Worm (Caenorhabditis elegans) whole organism, L2 larva: ENCODE data around the gene T16H12.2.

Source experiments
- F13H6.1 ChIP-seq: sonication (generic microtip); optimal IDR thresholded peaks from 2 replicates; lab custom pipeline; 2016; ENCODE audit warnings: missing genetic modification characterization, missing compliant biosample characterization
- R02D3.7 ChIP-seq: fragments of 150-350 bp; optimal IDR thresholded peaks from 2 replicates; lab custom pipeline; 2014; ENCODE audit warnings: missing biosample characterization, missing genetic modification characterization
- ZK546.5 ChIP-seq: sonication (generic microtip); optimal IDR thresholded peaks from 2 replicates; lab custom pipeline; 2017; ENCODE audit warnings: missing biosample characterization, missing genetic modification characterization
- ama-1 ChIP-seq: fragments of 150-350 bp; optimal IDR thresholded peaks from 2 replicates; lab custom pipeline; 2018; ENCODE audit warnings: inconsistent platforms
- lin-13 ChIP-seq: fragments of 150-350 bp; optimal IDR thresholded peaks from 2 replicates; lab custom pipeline; 2014; ENCODE audit warnings: missing biosample characterization, missing genetic modification reagents, missing genetic modification characterization
- lin-39 ChIP-seq: fragments of 150-350 bp; optimal IDR thresholded peaks from 2 replicates; lab custom pipeline; 2014; ENCODE audit warnings: missing biosample characterization, missing genetic modification reagents, missing genetic modification characterization
- nhr-25 ChIP-seq: fragments of 150-350 bp; sonication (generic microtip); optimal IDR thresholded peaks from 3 replicates; lab custom pipeline; 2014; ENCODE audit warnings: missing biosample characterization, missing genetic modification characterization
- nhr-6 ChIP-seq: fragments of 150-350 bp; optimal IDR thresholded peaks from 2 replicates; lab custom pipeline; 2014; ENCODE audit warnings: missing biosample characterization, missing genetic modification characterization
- nhr-77 ChIP-seq: fragments of 150-350 bp; optimal IDR thresholded peaks from 2 replicates; lab custom pipeline; 2014; ENCODE audit warnings: missing biosample characterization, missing genetic modification characterization
- unc-62 ChIP-seq: fragments of 150-350 bp; optimal IDR thresholded peaks from 2 replicates; lab custom pipeline; 2014; ENCODE audit warnings: missing biosample characterization, missing genetic modification reagents, missing genetic modification characterization

- TF ChIP-seq ZK546.5 (tag; lab: Kevin White, UChicago): no peak
- TF ChIP-seq nhr-77 (tag; lab: Kevin White, UChicago): no peak
- no peak for TF ChIP-seq nhr-6 (tag; lab: Kevin White, UChicago)
- TF ChIP-seq lin-13: no peak
- no peak for TF ChIP-seq F13H6.1 (tag; lab: Kevin White, UChicago)
- TF ChIP-seq R02D3.7 (tag; lab: Kevin White, UChicago): no peak
- TF ChIP-seq nhr-25 (tag; lab: Kevin White, UChicago): no peak
- no peak for TF ChIP-seq lin-39 (tag; lab: Kevin White, UChicago)
- TF ChIP-seq ama-1 (lab: Kevin White, UChicago): no peak
- no peak for TF ChIP-seq unc-62
Measured at ce11 chrIII:10118818-10119217, 32.7 kb downstream of the T16H12.2 start, which contains the start of gene ZK1128.3.
